Worm (Caenorhabditis elegans): Measurements from ENCODE around the gene C45B2.3.

The C45B2.3 gene

DNA sequence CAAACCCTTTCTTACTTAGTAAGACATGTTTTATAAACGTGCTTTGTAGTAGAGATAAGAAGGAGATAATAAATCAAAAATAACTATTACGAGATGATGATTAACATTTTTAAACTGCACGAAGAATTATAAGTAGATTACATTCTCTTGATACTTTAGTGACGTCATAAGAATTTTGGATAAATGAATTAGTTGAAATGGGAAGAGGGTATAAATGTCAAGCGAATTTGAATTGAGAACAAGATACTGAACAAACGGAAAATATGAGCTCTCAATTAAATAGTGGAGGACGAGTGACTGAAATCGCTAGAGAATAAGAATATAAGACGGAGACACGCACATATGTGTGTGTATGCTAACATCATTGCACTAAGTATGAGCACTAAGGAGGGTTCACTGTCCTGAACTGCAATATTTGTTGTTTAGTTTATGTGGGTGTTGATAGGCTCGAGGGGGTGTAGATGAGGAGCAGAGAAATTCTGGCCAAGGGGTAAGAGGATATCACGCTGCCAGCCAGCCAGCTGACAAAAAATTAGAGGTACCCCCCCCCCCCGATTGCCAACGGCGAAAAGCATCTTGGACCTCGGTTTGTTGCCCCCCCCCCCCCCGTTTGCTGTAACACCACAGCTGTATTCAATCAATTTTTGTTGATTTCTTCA, 42.2 kb upstream of the C45B2.3 start (continued):
- no peak for TF ChIP-seq aptf-2 (GFP tag; conservative IDR thresholded peaks at IDR 0.05)
- TF ChIP-seq nfyb-1 (GFP tag; IDR thresholded peaks at IDR 0.05): peak; percentile 56; the same call in 1 of the 2 replicates
- TF ChIP-seq B0336.3 (GFP tag; IDR thresholded peaks at IDR 0.05): 0 out of 2 replicates have a peak, but pooled peaks have one; percentile 35
- no peak for TF ChIP-seq mcd-1 (GFP tag; IDR thresholded peaks at IDR 0.05)

DNA sequence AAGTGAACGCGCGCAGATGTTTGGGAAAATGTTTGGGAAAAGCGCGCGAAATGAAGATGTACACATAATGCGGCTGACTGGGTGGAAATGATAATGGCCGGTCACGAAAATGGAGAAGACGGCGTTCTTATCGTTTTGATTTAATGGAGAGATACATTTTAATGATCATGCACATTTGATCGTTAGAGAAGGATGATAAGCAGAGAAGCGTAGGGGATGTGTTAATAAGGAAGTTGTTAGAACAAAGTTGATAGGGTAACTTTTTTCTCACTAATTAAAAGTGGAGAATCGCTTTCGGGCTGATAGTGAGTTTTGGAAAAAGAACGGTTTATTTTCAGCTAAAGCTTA, 41.7 kb upstream of the C45B2.3 start:
- TF ChIP-seq let-526 (GFP tag; IDR thresholded peaks at IDR 0.05): no peak
- TF ChIP-seq madf-3 (GFP tag; IDR thresholded peaks at IDR 0.05): 0 out of 2 replicates have a peak, but pooled peaks have one; percentile 15

DNA sequence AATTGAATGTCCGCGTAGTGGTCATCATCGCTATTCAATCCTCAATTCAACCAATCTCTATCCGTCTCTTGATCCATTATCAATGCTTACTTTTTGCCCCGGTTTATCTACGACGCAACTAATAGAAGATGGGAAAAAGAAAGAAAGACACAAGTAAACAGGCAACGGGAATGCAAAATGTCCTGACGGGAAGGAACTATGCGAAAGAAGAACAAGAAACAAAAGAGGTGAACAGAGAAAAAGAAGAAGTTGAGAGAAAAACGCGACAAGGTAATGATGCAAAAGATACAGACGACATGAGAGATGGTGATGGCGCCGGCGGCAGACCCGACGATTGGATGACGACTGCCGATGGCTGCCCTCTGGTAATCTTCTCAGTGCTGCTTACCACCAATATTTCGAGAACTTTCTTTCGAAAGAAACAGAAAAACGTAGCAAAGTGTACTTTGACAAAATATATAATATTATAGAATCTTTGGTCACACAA, 40.7 kb upstream of the C45B2.3 start:
- TF ChIP-seq F22D6.2 (tag; optimal IDR thresholded peaks at IDR 0.05): peak; percentile 13
- TF ChIP-seq B0019.2 (GFP tag; conservative IDR thresholded peaks at IDR 0.05): no peak
- TF ChIP-seq let-607 (tag; optimal IDR thresholded peaks at IDR 0.05): peak in 1 of 2 experiments; percentile 65
- peak; percentile 65 for TF ChIP-seq dox-1 (GFP tag; IDR thresholded peaks at IDR 0.05)
- TF ChIP-seq nhr-90 (tag; optimal IDR thresholded peaks at IDR 0.05): peak; percentile 29
- TF ChIP-seq nhr-80 (tag; optimal IDR thresholded peaks at IDR 0.05): peak; percentile 86
- TF ChIP-seq tlf-1 (GFP tag; optimal IDR thresholded peaks at IDR 0.05): peak; percentile 40
- peak; percentile 3 for TF ChIP-seq die-1 (tag; optimal IDR thresholded peaks at IDR 0.05)
- TF ChIP-seq B0336.3 (GFP tag; IDR thresholded peaks at IDR 0.05): peak; percentile 77
- peak; percentile 58 for TF ChIP-seq gei-17 (GFP tag; optimal IDR thresholded peaks at IDR 0.05)
- no peak; the same call in 1 of the 2 replicates for TF ChIP-seq K11D2.4 (GFP tag; IDR thresholded peaks at IDR 0.05)
- TF ChIP-seq lin-54 (GFP tag; optimal IDR thresholded peaks at IDR 0.05): no peak
- peak; percentile 75 for TF ChIP-seq lin-40 (tag; optimal IDR thresholded peaks at IDR 0.05)
- peak in 1 of 3 experiments; percentile 9 for TF ChIP-seq lin-35 (GFP tag; optimal IDR thresholded peaks at IDR 0.05)
- TF ChIP-seq lsl-1 (GFP tag; optimal IDR thresholded peaks at IDR 0.05): no peak
- no peak for TF ChIP-seq ztf-3 (GFP tag; optimal IDR thresholded peaks at IDR 0.05)
- TF ChIP-seq tbp1 (GFP tag; optimal IDR thresholded peaks at IDR 0.05): peak; percentile 23
- TF ChIP-seq nfyb-1 (GFP tag; IDR thresholded peaks at IDR 0.05): peak; percentile 68
- TF ChIP-seq attf-5 (GFP tag; optimal IDR thresholded peaks at IDR 0.05): peak; percentile 49
- TF ChIP-seq zfh-2 (GFP tag; conservative IDR thresholded peaks at IDR 0.05): 0 out of 2 replicates have a peak, but pooled peaks have one; percentile 41
- TF ChIP-seq sptf-2 (GFP tag; optimal IDR thresholded peaks at IDR 0.05): no peak
- no peak for TF ChIP-seq ztf-6 (GFP tag; IDR thresholded peaks at IDR 0.05)
- TF ChIP-seq Y53G8AR.9 (GFP tag; conservative IDR thresholded peaks at IDR 0.05): no peak
- no peak for TF ChIP-seq cebp-2 (GFP tag; IDR thresholded peaks at IDR 0.05)
- no peak for TF ChIP-seq attf-6 (GFP tag; IDR thresholded peaks at IDR 0.05)
- TF ChIP-seq mcd-1 (GFP tag; IDR thresholded peaks at IDR 0.05): no peak
- no peak for TF ChIP-seq Y95B8A.8 (GFP tag; IDR thresholded peaks at IDR 0.05)
- TF ChIP-seq K12H6.12 (tag; optimal IDR thresholded peaks at IDR 0.05): peak; percentile 40
- peak; percentile 80 for TF ChIP-seq hsf-1 (GFP tag; IDR thresholded peaks at IDR 0.05)
- TF ChIP-seq ztf-26 (tag; optimal IDR thresholded peaks at IDR 0.05): peak; percentile 77
- peak; percentile 32; the same call in 1 of the 2 replicates for TF ChIP-seq hmg-1.2 (GFP tag; IDR thresholded peaks at IDR 0.05)
- TF ChIP-seq lsy-27 (tag; optimal IDR thresholded peaks at IDR 0.05; ENCODE audit: borderline replicate concordance, insufficient read depth): no peak
- TF ChIP-seq hrde-1 (tag; optimal IDR thresholded peaks at IDR 0.05; ENCODE audit: borderline replicate concordance): no peak
- no peak for TF ChIP-seq attf-3 (GFP tag; conservative IDR thresholded peaks at IDR 0.05)
- TF ChIP-seq F57C9.4 (tag; optimal IDR thresholded peaks at IDR 0.05): no peak
- peak; percentile 51; the same call in 1 of the 2 replicates for TF ChIP-seq lin-26 (GFP tag; IDR thresholded peaks at IDR 0.05)
- no peak for TF ChIP-seq T26A5.8 (tag; optimal IDR thresholded peaks at IDR 0.05)
- TF ChIP-seq somi-1 (GFP tag; optimal IDR thresholded peaks at IDR 0.05): peak; percentile 77
- no peak for TF ChIP-seq hlh-12 (tag; optimal IDR thresholded peaks at IDR 0.05)
- no peak for TF ChIP-seq C17E4.6 (GFP tag; IDR thresholded peaks at IDR 0.05)

All from whole organism, young adult.